Fruit fly (Drosophila melanogaster) whole organism, embryonic: Measurements from ENCODE around the gene CG2854.
A peak's percentile ranks its signal among the peaks of the same experiment; 100 is the strongest.

Experiments used
- Abd-B ChIP-seq: fragments of 200-800 bp; sonication (Bioruptor generic); optimal IDR thresholded peaks from 2 replicates; lab custom pipeline; 2018; ENCODE audit warnings: missing biosample characterization, mild to moderate bottlenecking, missing genetic modification characterization, moderate library complexity
- B-H2 ChIP-seq: fragments of 200-800 bp; sonication (Bioruptor generic); optimal IDR thresholded peaks from 2 replicates; lab custom pipeline; 2018; ENCODE audit warnings: missing biosample characterization, mild to moderate bottlenecking, missing genetic modification characterization
- C15 ChIP-seq: fragments of 200-800 bp; sonication (Bioruptor generic); IDR thresholded peaks from 3 replicates; pipeline ENCODE4 v1.3.6; 2022; ENCODE audit warnings: missing biosample characterization, missing genetic modification characterization
- CG11695 ChIP-seq: fragments of 200-800 bp; sonication (Bioruptor generic); IDR thresholded peaks from 3 replicates; pipeline ENCODE4 v1.3.6; 2022; ENCODE audit warnings: missing biosample characterization, missing genetic modification characterization
- CG12071 ChIP-seq: fragments of 200-800 bp; sonication (Bioruptor generic); optimal IDR thresholded peaks from 3 replicates; lab custom pipeline; 2018; ENCODE audit warnings: missing biosample characterization, mild to moderate bottlenecking, missing genetic modification characterization
- CG12219 ChIP-seq: fragments of 200-800 bp; sonication (Bioruptor generic); optimal IDR thresholded peaks from 3 replicates; lab custom pipeline; 2018; ENCODE audit warnings: missing biosample characterization, mild to moderate bottlenecking, missing genetic modification characterization
- CG15696 ChIP-seq: fragments of 200-800 bp; sonication (Bioruptor generic); optimal IDR thresholded peaks from 2 replicates; lab custom pipeline; 2019; ENCODE audit warnings: missing biosample characterization, mild to moderate bottlenecking, missing genetic modification characterization, moderate library complexity
- CG16813 ChIP-seq: fragments of 200-800 bp; sonication (Bioruptor generic); IDR thresholded peaks from 3 replicates; pipeline ENCODE4 v1.3.6; 2022; ENCODE audit warnings: missing biosample characterization, missing genetic modification characterization; ENCODE audit not compliant: partially characterized antibody
- CG17612 ChIP-seq: fragments of 200-800 bp; sonication (Bioruptor generic); IDR thresholded peaks from 2 replicates; pipeline ENCODE4 v1.3.6; 2022; ENCODE audit warnings: missing biosample characterization, missing genetic modification characterization
- CG2678 ChIP-seq: fragments of 200-800 bp; sonication (Bioruptor generic); optimal IDR thresholded peaks from 3 replicates; lab custom pipeline; 2019; ENCODE audit warnings: missing biosample characterization, mild to moderate bottlenecking, missing genetic modification characterization, moderate library complexity
- CG31365 ChIP-seq: fragments of 200-800 bp; sonication (Bioruptor generic); optimal IDR thresholded peaks from 2 replicates; lab custom pipeline; 2018; ENCODE audit warnings: missing biosample characterization, mild to moderate bottlenecking, missing genetic modification characterization
- CG31441 ChIP-seq: fragments of 200-800 bp; sonication (Bioruptor generic); IDR thresholded peaks from 2 replicates; pipeline ENCODE4 v1.3.6; 2022; ENCODE audit warnings: missing biosample characterization, missing genetic modification characterization
- CG4424 ChIP-seq: fragments of 200-800 bp; sonication (Bioruptor generic); optimal IDR thresholded peaks from 3 replicates; lab custom pipeline; 2016; ENCODE audit warnings: missing biosample characterization, missing genetic modification characterization
- CG4707 ChIP-seq: fragments of 200-800 bp; sonication (Bioruptor generic); optimal IDR thresholded peaks from 2 replicates; lab custom pipeline; 2018; ENCODE audit warnings: missing biosample characterization, mild to moderate bottlenecking, missing genetic modification characterization, moderate library complexity
- CG6654 ChIP-seq: fragments of 200-800 bp; sonication (Bioruptor generic); optimal IDR thresholded peaks from 2 replicates; lab custom pipeline; 2017; ENCODE audit warnings: missing biosample characterization, mild to moderate bottlenecking, missing genetic modification characterization
- CG6813 ChIP-seq: fragments of 200-800 bp; sonication (Bioruptor generic); optimal IDR thresholded peaks from 2 replicates; lab custom pipeline; 2017; ENCODE audit warnings: missing biosample characterization, missing genetic modification characterization, mild to moderate bottlenecking, moderate library complexity, missing genetic modification reagents
- CG8388 ChIP-seq: fragments of 200-800 bp; sonication (Bioruptor generic); optimal IDR thresholded peaks from 2 replicates; lab custom pipeline; 2019; ENCODE audit warnings: missing biosample characterization, mild to moderate bottlenecking, missing genetic modification characterization, moderate library complexity
- CG9797 ChIP-seq: fragments of 200-800 bp; sonication (Bioruptor generic); optimal IDR thresholded peaks from 3 replicates; lab custom pipeline; 2018; ENCODE audit warnings: missing biosample characterization, mild to moderate bottlenecking, missing genetic modification characterization
- CoRest ChIP-seq: fragments of 200-800 bp; sonication (Bioruptor generic); optimal IDR thresholded peaks from 3 replicates; lab custom pipeline; 2018; ENCODE audit warnings: missing biosample characterization, mild to moderate bottlenecking, missing genetic modification characterization, moderate library complexity
- Deaf1 ChIP-seq: fragments of 200-800 bp; optimal IDR thresholded peaks from 3 replicates; lab custom pipeline; 2019; ENCODE audit warnings: missing biosample characterization, mild to moderate bottlenecking, missing genetic modification characterization, moderate library complexity
- Doc2 ChIP-seq: fragments of 200-800 bp; sonication (Bioruptor generic); IDR thresholded peaks from 2 replicates; pipeline ENCODE4 v1.3.6; 2022; ENCODE audit warnings: missing biosample characterization, missing genetic modification characterization
- Dref ChIP-seq: fragments of 200-800 bp; sonication (Bioruptor generic); IDR thresholded peaks from 2 replicates; pipeline ENCODE4 v1.3.6; 2022; ENCODE audit warnings: missing biosample characterization, missing genetic modification characterization
- HmgD ChIP-seq: fragments of 200-800 bp; sonication (Bioruptor generic); optimal IDR thresholded peaks from 3 replicates; lab custom pipeline; 2016; ENCODE audit warnings: missing biosample characterization, missing genetic modification characterization
- NfI ChIP-seq: fragments of 200-800 bp; sonication (Bioruptor generic); optimal IDR thresholded peaks from 3 replicates; lab custom pipeline; 2018; ENCODE audit warnings: missing biosample characterization, mild to moderate bottlenecking, missing genetic modification characterization, moderate library complexity
- Oaz ChIP-seq: fragments of 200-800 bp; sonication (Bioruptor generic); IDR thresholded peaks from 2 replicates; pipeline ENCODE4 v1.3.6; 2022; ENCODE audit warnings: missing biosample characterization, missing genetic modification characterization
- Poxn ChIP-seq: fragments of 200-800 bp; sonication (Bioruptor generic); IDR thresholded peaks from 2 replicates; pipeline ENCODE4 v1.3.6; 2022; ENCODE audit warnings: missing biosample characterization, missing genetic modification characterization
- Sin3A ChIP-seq: fragments of >200 bp; optimal IDR thresholded peaks from 2 replicates; lab custom pipeline; 2018
- Ssrp ChIP-seq: fragments of 200-800 bp; sonication (Bioruptor generic); optimal IDR thresholded peaks from 2 replicates; lab custom pipeline; 2018; ENCODE audit warnings: missing biosample characterization, mild to moderate bottlenecking, missing genetic modification characterization, moderate library complexity
- Tbp ChIP-seq: fragments of >200 bp; optimal IDR thresholded peaks from 2 replicates; lab custom pipeline; 2018; ENCODE audit warnings: missing biosample characterization, missing genetic modification characterization
- Xbp1 ChIP-seq: fragments of 200-800 bp; sonication (Bioruptor generic); optimal IDR thresholded peaks from 3 replicates; lab custom pipeline; 2016; ENCODE audit warnings: missing biosample characterization, mild to moderate bottlenecking, missing genetic modification characterization
- cato ChIP-seq: fragments of 200-800 bp; sonication (Bioruptor generic); optimal IDR thresholded peaks from 2 replicates; lab custom pipeline; 2016; ENCODE audit warnings: missing biosample characterization, missing genetic modification characterization, borderline replicate concordance
- chif ChIP-seq, 2 experiments: fragments of 200-800 bp; sonication (Bioruptor generic); optimal IDR thresholded peaks; 3 replicates each; lab custom pipeline; 2016; ENCODE audit warnings: missing biosample characterization in 2 of 2, missing genetic modification characterization in 2 of 2
- chinmo ChIP-seq: fragments of 200-800 bp; sonication (Bioruptor generic); IDR thresholded peaks from 4 replicates; pipeline ENCODE4 v1.3.6; 2022; ENCODE audit warnings: missing biosample characterization, missing genetic modification characterization; ENCODE audit not compliant: partially characterized antibody
- chn ChIP-seq: fragments of 200-800 bp; sonication (Bioruptor generic); optimal IDR thresholded peaks from 2 replicates; lab custom pipeline; 2016; ENCODE audit warnings: missing biosample characterization, missing genetic modification characterization
- crp ChIP-seq, 2 experiments: fragments of 200-800 bp; sonication (Bioruptor generic); optimal IDR thresholded peaks; 2 replicates in 1 of 2; 3 replicates in 1 of 2; lab custom pipeline; 2017; ENCODE audit warnings: missing biosample characterization in 2 of 2, missing genetic modification characterization in 2 of 2, mild to moderate bottlenecking in 1 of 2, moderate library complexity in 1 of 2
- da ChIP-seq: fragments of 200-800 bp; sonication (Bioruptor generic); optimal IDR thresholded peaks from 2 replicates; lab custom pipeline; 2016; ENCODE audit warnings: missing biosample characterization, missing genetic modification characterization
- esg ChIP-seq: fragments of 200-800 bp; sonication (Bioruptor generic); conservative IDR thresholded peaks from 2 replicates; pipeline ENCODE4 v1.3.6; 2022; ENCODE audit warnings: missing biosample characterization, missing genetic modification characterization
- ftz-f1 ChIP-seq: fragments of 200-800 bp; sonication (Bioruptor generic); optimal IDR thresholded peaks from 2 replicates; lab custom pipeline; 2016; ENCODE audit warnings: missing biosample characterization, missing genetic modification characterization
- grau ChIP-seq: fragments of 200-800 bp; optimal IDR thresholded peaks from 3 replicates; lab custom pipeline; 2019; ENCODE audit warnings: missing biosample characterization, mild to moderate bottlenecking, missing genetic modification characterization, moderate library complexity
- kni ChIP-seq: fragments of 200-800 bp; sonication (Bioruptor generic); optimal IDR thresholded peaks from 3 replicates; lab custom pipeline; 2017; ENCODE audit warnings: mild to moderate bottlenecking, missing biosample characterization, missing genetic modification reagents, missing genetic modification characterization
- lola ChIP-seq, 3 experiments: fragments of >200 bp in 2 of 3; fragments of 200-800 bp in 1 of 3; sonication (Bioruptor generic) in 1 of 3; optimal IDR thresholded peaks; 2 replicates each; lab custom pipeline; 2017 to 2019; ENCODE audit warnings: missing biosample characterization in 3 of 3, missing genetic modification characterization in 3 of 3, mild to moderate bottlenecking in 1 of 3, moderate library complexity in 1 of 3
- mirr ChIP-seq: fragments of 200-800 bp; sonication (Bioruptor generic); optimal IDR thresholded peaks from 3 replicates; lab custom pipeline; 2018; ENCODE audit warnings: missing biosample characterization, mild to moderate bottlenecking, missing genetic modification characterization
- mld ChIP-seq: fragments of 200-800 bp; sonication (Bioruptor generic); IDR thresholded peaks from 3 replicates; pipeline ENCODE4 v1.3.6; 2022; ENCODE audit warnings: missing biosample characterization, missing genetic modification characterization; ENCODE audit not compliant: partially characterized antibody
- odd ChIP-seq: fragments of 200-800 bp; sonication (Bioruptor generic); optimal IDR thresholded peaks from 2 replicates; lab custom pipeline; 2017; ENCODE audit warnings: missing biosample characterization, mild to moderate bottlenecking, missing genetic modification characterization
- pnt ChIP-seq: fragments of 200-800 bp; sonication (Bioruptor generic); optimal IDR thresholded peaks from 3 replicates; lab custom pipeline; 2016; ENCODE audit warnings: missing biosample characterization, missing genetic modification characterization
- row ChIP-seq: fragments of 200-800 bp; sonication (Bioruptor generic); IDR thresholded peaks from 3 replicates; pipeline ENCODE4 v1.3.6; 2022; ENCODE audit warnings: missing biosample characterization, missing genetic modification characterization
- slou ChIP-seq: fragments of 200-800 bp; sonication (Bioruptor generic); optimal IDR thresholded peaks from 3 replicates; lab custom pipeline; 2016; ENCODE audit warnings: missing biosample characterization, missing genetic modification characterization
- sob ChIP-seq: fragments of 200-800 bp; sonication (Bioruptor generic); IDR thresholded peaks from 2 replicates; pipeline ENCODE4 v1.3.6; 2022; ENCODE audit warnings: missing biosample characterization, missing genetic modification characterization

Gene CG2854

DNA sequence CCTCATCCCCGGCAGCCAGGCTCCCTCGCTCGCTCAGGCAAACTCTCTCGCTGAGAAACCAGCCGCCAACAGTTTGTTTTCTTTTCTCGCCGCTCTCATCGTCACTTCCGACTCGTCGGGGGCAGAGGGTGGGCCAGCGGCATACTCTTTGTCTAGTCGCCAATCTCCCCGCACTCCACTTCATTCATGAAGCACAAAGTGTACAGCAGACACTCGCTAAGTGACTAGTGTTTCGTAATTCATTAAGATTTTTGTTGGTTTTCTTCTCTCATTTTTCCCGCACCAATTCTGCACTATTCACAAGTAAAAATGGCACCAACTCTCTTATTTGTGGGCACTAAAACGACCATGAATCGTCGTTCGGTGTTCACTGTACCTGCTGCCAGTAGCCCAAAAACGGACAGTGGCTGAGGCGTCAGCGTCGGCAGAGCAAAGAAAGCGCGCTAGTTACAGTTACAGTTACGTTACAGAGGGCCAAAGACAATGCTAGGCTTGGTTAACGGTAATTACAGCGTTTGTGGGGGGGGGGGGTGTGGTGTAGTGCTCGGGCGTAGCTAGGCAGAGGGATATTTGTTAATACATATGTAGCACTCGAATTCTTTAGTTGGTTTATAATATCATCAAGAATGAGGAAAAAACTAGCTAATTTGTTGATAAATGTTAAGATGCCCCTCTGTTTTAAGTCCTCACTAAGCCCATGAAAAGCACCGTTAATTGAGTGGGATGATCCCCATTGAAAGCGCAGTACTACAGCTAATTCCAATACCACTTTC is 29.3 kb upstream of the CG2854 start (continued):
- TF ChIP-seq CG4424 (GFP tag; lab: Kevin White, UChicago) = peak; percentile 99
- peak; percentile 98 for TF ChIP-seq sob (GFP tag; lab: Robert Waterston, UW)
- peak; percentile 88 for TF ChIP-seq CG15696 (tag; lab: Kevin White, UChicago)
- peak; percentile 98 for TF ChIP-seq CG6813 (GFP tag; lab: Kevin White, UChicago)
- TF ChIP-seq esg (GFP tag; lab: Robert Waterston, UW) = peak; percentile 98
- peak; percentile 91 for TF ChIP-seq kni (GFP tag; lab: Kevin White, UChicago)
- peak in 1 of 2 experiments; percentile 72 for TF ChIP-seq crp (GFP tag; optimal IDR thresholded peaks at IDR 0.05; lab: Kevin White, UChicago)
- peak; percentile 92 for TF ChIP-seq CG6654 (GFP tag; lab: Kevin White, UChicago)
- no peak for TF ChIP-seq Tbp (GFP tag; lab: Kevin White, UChicago)
- TF ChIP-seq B-H2 (GFP tag; lab: Kevin White, UChicago) = peak; percentile 93
- peak; percentile 91 for TF ChIP-seq Doc2 (GFP tag; lab: Robert Waterston, UW)
- TF ChIP-seq CG31441 (GFP tag; lab: Robert Waterston, UW) = peak; percentile 98
- peak; percentile 41; the same call in 1 of the 2 replicates for TF ChIP-seq Dref
- TF ChIP-seq slou (GFP tag; lab: Kevin White, UChicago) = peak; percentile 94
- TF ChIP-seq Ssrp (tag; lab: Kevin White, UChicago) = peak; percentile 98
- peak; percentile 98 for TF ChIP-seq Abd-B (GFP tag; lab: Kevin White, UChicago)
- TF ChIP-seq chif (GFP tag; optimal IDR thresholded peaks at IDR 0.05; lab: Kevin White, UChicago) = peak; percentile 99
- TF ChIP-seq CG11695 (GFP tag; lab: Robert Waterston, UW) = peak; percentile 97
- TF ChIP-seq Oaz (GFP tag; lab: Robert Waterston, UW) = peak; percentile 95
- TF ChIP-seq pnt (GFP tag; lab: Kevin White, UChicago) = peak; percentile 99
- TF ChIP-seq Sin3A (lab: Kevin White, UChicago) = no peak
- TF ChIP-seq chinmo (GFP tag; lab: Robert Waterston, UW) = 0 out of 4 replicates have a peak, but pooled peaks have one; percentile 53
- TF ChIP-seq Poxn = peak; percentile 89
- peak; percentile 98 for TF ChIP-seq CoRest (tag; lab: Kevin White, UChicago)
- TF ChIP-seq mld = no peak
- TF ChIP-seq ftz-f1 (GFP tag; lab: Kevin White, UChicago) = peak; percentile 95
- TF ChIP-seq CG16813 = no peak
- TF ChIP-seq HmgD (GFP tag; lab: Kevin White, UChicago) = peak; percentile 99
- peak; percentile 91 for TF ChIP-seq CG17612 (GFP tag; lab: Robert Waterston, UW)
- peak; percentile 60 for TF ChIP-seq CG9797 (GFP tag; lab: Kevin White, UChicago)
- peak; percentile 90 for TF ChIP-seq mirr (GFP tag; lab: Kevin White, UChicago)
- peak; percentile 98 for TF ChIP-seq da (GFP tag; lab: Kevin White, UChicago)
- peak; percentile 84 for TF ChIP-seq Deaf1
- peak; percentile 98 for TF ChIP-seq CG8388 (GFP tag; lab: Kevin White, UChicago)
- peak; percentile 99 for TF ChIP-seq NfI (GFP tag; lab: Kevin White, UChicago)
- TF ChIP-seq CG31365 (tag; lab: Kevin White, UChicago) = peak; percentile 92
- TF ChIP-seq CG12219 (GFP tag; lab: Kevin White, UChicago) = peak; percentile 99
- TF ChIP-seq C15 (GFP tag; lab: Robert Waterston, UW) = peak; percentile 93
- TF ChIP-seq chn (GFP tag; lab: Kevin White, UChicago) = peak; percentile 99
- TF ChIP-seq lola (GFP tag; optimal IDR thresholded peaks at IDR 0.05; lab: Kevin White, UChicago) = peak in 1 of 3 experiments; percentile 94
- TF ChIP-seq cato (GFP tag; lab: Kevin White, UChicago) = peak; percentile 98
- peak; percentile 100 for TF ChIP-seq grau (tag; lab: Kevin White, UChicago)
- TF ChIP-seq CG12071 (GFP tag; lab: Kevin White, UChicago) = peak; percentile 99
- TF ChIP-seq CG2678 = peak; percentile 99
- TF ChIP-seq Xbp1 (GFP tag; lab: Kevin White, UChicago) = peak; percentile 99
- peak; percentile 99 for TF ChIP-seq row (GFP tag; lab: Robert Waterston, UW)
- peak; percentile 97 for TF ChIP-seq CG4707 (GFP tag; lab: Kevin White, UChicago)
- peak; percentile 98 for TF ChIP-seq odd
